Fruit fly (Drosophila melanogaster) Kc167 (cell line): ENCODE results near the gene Msp300.

Experiments
- Sin3A ChIP-seq: fragments of >200 bp; optimal IDR thresholded peaks from 2 replicates; lab custom pipeline; 2018; ENCODE audit warnings: missing external identifiers
- h ChIP-seq: fragments of >200 bp; optimal IDR thresholded peaks from 3 replicates; lab custom pipeline; 2018; ENCODE audit warnings: missing external identifiers
- insv ChIP-seq: fragments of >200 bp; optimal IDR thresholded peaks from 3 replicates; lab custom pipeline; 2018; ENCODE audit warnings: missing external identifiers
- psq ChIP-seq: fragments of >200 bp; optimal IDR thresholded peaks from 2 replicates; lab custom pipeline; 2017; ENCODE audit warnings: missing external identifiers
- ttk ChIP-seq: sonication (Bioruptor generic); optimal IDR thresholded peaks from 2 replicates; lab custom pipeline; 2017; ENCODE audit warnings: missing external identifiers

DNA sequence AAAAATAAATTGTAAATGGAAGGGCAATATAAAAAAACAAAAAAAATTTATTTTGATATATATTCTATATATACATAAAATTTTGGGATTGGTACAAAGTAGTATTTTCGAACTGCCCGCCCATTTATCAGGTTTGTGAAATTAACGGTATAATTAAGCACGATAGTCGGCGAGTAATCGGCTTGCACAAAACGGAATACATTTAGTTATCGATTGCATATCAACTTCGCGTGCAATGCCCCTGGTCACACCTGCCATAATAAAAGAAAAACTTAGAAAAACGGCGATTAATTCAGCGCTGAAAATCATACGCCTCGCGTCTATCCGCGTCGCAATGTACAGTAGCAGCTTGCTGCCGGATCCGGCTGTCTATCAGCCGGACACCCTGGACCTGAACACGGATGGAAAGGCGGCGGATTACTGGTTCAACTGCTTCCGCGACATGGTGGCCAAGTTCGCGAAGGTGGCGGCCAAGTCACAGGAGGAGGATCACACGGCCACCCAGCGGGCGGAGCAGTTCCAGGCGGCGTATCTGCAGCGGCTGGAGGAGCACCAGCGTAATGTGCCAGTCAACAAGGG, 6.8 kb upstream of the Msp300 start, which contains the start of gene CG5828:
- TF ChIP-seq insv (no peak), ttk (lab: Kevin White, UChicago) (no peak), h (lab: Kevin White, UChicago) (no peak), psq (lab: Kevin White, UChicago) (no peak), Sin3A (lab: Kevin White, UChicago) (no peak)
